Fruit fly (Drosophila melanogaster) whole organism, embryonic: Measurements from ENCODE around the gene CG10470.

Experiments
- Adf1 ChIP-seq: fragments of 200-800 bp; sonication (Bioruptor generic); IDR thresholded peaks from 2 replicates; pipeline ENCODE4 v1.3.6; 2022; ENCODE audit warnings: missing biosample characterization, missing genetic modification characterization
- B-H2 ChIP-seq: fragments of 200-800 bp; sonication (Bioruptor generic); optimal IDR thresholded peaks from 2 replicates; lab custom pipeline; 2018; ENCODE audit warnings: missing biosample characterization, mild to moderate bottlenecking, missing genetic modification characterization
- BEAF-32 ChIP-seq: fragments of 200-800 bp; sonication (Bioruptor generic); optimal IDR thresholded peaks from 3 replicates; lab custom pipeline; 2017; ENCODE audit warnings: missing biosample characterization, missing genetic modification characterization, mild to moderate bottlenecking, moderate library complexity, missing genetic modification reagents
- CG10267 ChIP-seq: fragments of 200-800 bp; sonication (Bioruptor generic); optimal IDR thresholded peaks from 2 replicates; lab custom pipeline; 2018; ENCODE audit warnings: missing biosample characterization, mild to moderate bottlenecking, missing genetic modification characterization, moderate library complexity
- CG10979 ChIP-seq: fragments of 200-800 bp; sonication (Bioruptor generic); optimal IDR thresholded peaks from 2 replicates; lab custom pipeline; 2018; ENCODE audit warnings: missing biosample characterization, mild to moderate bottlenecking, missing genetic modification characterization, moderate library complexity
- CG11696 ChIP-seq: fragments of 200-800 bp; sonication (Bioruptor generic); IDR thresholded peaks from 2 replicates; pipeline ENCODE4 v1.3.6; 2022; ENCODE audit warnings: missing biosample characterization, missing genetic modification characterization
- CG12155 ChIP-seq: fragments of 200-800 bp; sonication (Bioruptor generic); optimal IDR thresholded peaks from 3 replicates; lab custom pipeline; 2016; ENCODE audit warnings: missing biosample characterization, missing genetic modification characterization
- CG12391 ChIP-seq: fragments of 200-800 bp; sonication (Bioruptor generic); optimal IDR thresholded peaks from 3 replicates; lab custom pipeline; 2018; ENCODE audit warnings: missing biosample characterization, mild to moderate bottlenecking, missing genetic modification characterization, moderate library complexity
- CG12659 ChIP-seq: fragments of 200-800 bp; sonication (Bioruptor generic); optimal IDR thresholded peaks from 3 replicates; lab custom pipeline; 2017; ENCODE audit warnings: mild to moderate bottlenecking, missing biosample characterization, missing genetic modification reagents, missing genetic modification characterization
- CG17186 ChIP-seq: fragments of 200-800 bp; sonication (Bioruptor generic); optimal IDR thresholded peaks from 3 replicates; lab custom pipeline; 2017; ENCODE audit warnings: missing biosample characterization, missing genetic modification reagents, missing genetic modification characterization
- CG17829 ChIP-seq: fragments of 200-800 bp; optimal IDR thresholded peaks from 2 replicates; lab custom pipeline; 2019; ENCODE audit warnings: missing biosample characterization, mild to moderate bottlenecking, missing genetic modification characterization, moderate library complexity
- CG18262 ChIP-seq: fragments of 200-800 bp; optimal IDR thresholded peaks from 3 replicates; lab custom pipeline; 2019; ENCODE audit warnings: missing biosample characterization, mild to moderate bottlenecking, missing genetic modification characterization, moderate library complexity
- CG2116 ChIP-seq: fragments of 200-800 bp; sonication (Bioruptor generic); optimal IDR thresholded peaks from 3 replicates; lab custom pipeline; 2018; ENCODE audit warnings: missing biosample characterization, mild to moderate bottlenecking, missing genetic modification characterization
- CG30020 ChIP-seq: fragments of 200-800 bp; optimal IDR thresholded peaks from 2 replicates; lab custom pipeline; 2019; ENCODE audit warnings: missing biosample characterization, mild to moderate bottlenecking, missing genetic modification characterization, moderate library complexity
- CG32532 ChIP-seq: fragments of 200-800 bp; sonication (Bioruptor generic); IDR thresholded peaks from 2 replicates; pipeline ENCODE4 v1.3.6; 2022; ENCODE audit warnings: missing biosample characterization, missing genetic modification characterization
- CG33557 ChIP-seq: fragments of 200-800 bp; sonication (Bioruptor generic); optimal IDR thresholded peaks from 2 replicates; lab custom pipeline; 2019; ENCODE audit warnings: missing biosample characterization, mild to moderate bottlenecking, missing genetic modification characterization, moderate library complexity
- CG34422 ChIP-seq: fragments of 200-800 bp; sonication (Bioruptor generic); IDR thresholded peaks from 3 replicates; pipeline ENCODE4 v1.3.6; 2022; ENCODE audit warnings: missing biosample characterization, missing genetic modification characterization
- CG3847 ChIP-seq: fragments of 200-800 bp; sonication (Bioruptor generic); IDR thresholded peaks from 2 replicates; pipeline ENCODE4 v1.3.6; 2022; ENCODE audit warnings: missing biosample characterization, missing genetic modification characterization
- CG3995 ChIP-seq: fragments of 200-800 bp; sonication (Bioruptor generic); optimal IDR thresholded peaks from 3 replicates; lab custom pipeline; 2016; ENCODE audit warnings: missing biosample characterization, missing genetic modification characterization
- CG4360 ChIP-seq: fragments of 200-800 bp; sonication (Bioruptor generic); IDR thresholded peaks from 2 replicates; pipeline ENCODE4 v1.3.6; 2022; ENCODE audit warnings: missing biosample characterization, missing genetic modification characterization
- CG6175 ChIP-seq: fragments of 200-800 bp; sonication (Bioruptor generic); IDR thresholded peaks from 3 replicates; pipeline ENCODE4 v1.3.6; 2022; ENCODE audit warnings: missing biosample characterization, missing genetic modification characterization
- CG8765 ChIP-seq: fragments of 200-800 bp; sonication (Bioruptor generic); IDR thresholded peaks from 2 replicates; pipeline ENCODE4 v1.3.6; 2022; ENCODE audit warnings: missing biosample characterization, missing genetic modification characterization
- CG8924 ChIP-seq: fragments of 200-800 bp; optimal IDR thresholded peaks from 3 replicates; lab custom pipeline; 2019; ENCODE audit warnings: missing biosample characterization, mild to moderate bottlenecking, missing genetic modification characterization, moderate library complexity
- CG9797 ChIP-seq: fragments of 200-800 bp; sonication (Bioruptor generic); optimal IDR thresholded peaks from 3 replicates; lab custom pipeline; 2018; ENCODE audit warnings: missing biosample characterization, mild to moderate bottlenecking, missing genetic modification characterization
- Chrac-16 ChIP-seq: fragments of 200-800 bp; sonication (Bioruptor generic); optimal IDR thresholded peaks from 3 replicates; lab custom pipeline; 2016; ENCODE audit warnings: missing biosample characterization, missing genetic modification characterization
- CoRest ChIP-seq: fragments of 200-800 bp; sonication (Bioruptor generic); optimal IDR thresholded peaks from 3 replicates; lab custom pipeline; 2018; ENCODE audit warnings: missing biosample characterization, mild to moderate bottlenecking, missing genetic modification characterization, moderate library complexity
- CrebB ChIP-seq: fragments of 200-800 bp; sonication (Bioruptor generic); optimal IDR thresholded peaks from 3 replicates; lab custom pipeline; 2018; ENCODE audit warnings: missing biosample characterization, mild to moderate bottlenecking, missing genetic modification characterization
- Deaf1 ChIP-seq: fragments of 200-800 bp; optimal IDR thresholded peaks from 3 replicates; lab custom pipeline; 2019; ENCODE audit warnings: missing biosample characterization, mild to moderate bottlenecking, missing genetic modification characterization, moderate library complexity
- Dll ChIP-seq: fragments of 200-800 bp; sonication (Bioruptor generic); IDR thresholded peaks from 4 replicates; pipeline ENCODE4 v1.3.6; 2022; ENCODE audit warnings: missing biosample characterization, missing genetic modification characterization; ENCODE audit not compliant: partially characterized antibody
- E2f2 ChIP-seq: fragments of 200-800 bp; sonication (Bioruptor generic); IDR thresholded peaks from 2 replicates; pipeline ENCODE4 v1.3.6; 2022; ENCODE audit warnings: missing biosample characterization, missing genetic modification characterization
- Hand ChIP-seq: fragments of 200-800 bp; sonication (Bioruptor generic); optimal IDR thresholded peaks from 2 replicates; lab custom pipeline; 2017; ENCODE audit warnings: mild to moderate bottlenecking, missing biosample characterization, missing genetic modification reagents, missing genetic modification characterization
- MBD-R2 ChIP-seq: fragments of 200-800 bp; sonication (Bioruptor generic); IDR thresholded peaks from 2 replicates; pipeline ENCODE4 v1.3.6; 2022; ENCODE audit warnings: missing biosample characterization, missing genetic modification characterization
- MTF-1 ChIP-seq: fragments of 200-800 bp; sonication (Bioruptor generic); optimal IDR thresholded peaks from 2 replicates; lab custom pipeline; 2018; ENCODE audit warnings: missing biosample characterization, mild to moderate bottlenecking, missing genetic modification characterization, borderline replicate concordance
- Max ChIP-seq: fragments of 200-800 bp; sonication (Bioruptor generic); optimal IDR thresholded peaks from 2 replicates; lab custom pipeline; 2016; ENCODE audit warnings: missing biosample characterization, mild to moderate bottlenecking, missing genetic modification characterization
- Myb ChIP-seq: fragments of 200-800 bp; sonication (Bioruptor generic); optimal IDR thresholded peaks from 2 replicates; lab custom pipeline; 2016; ENCODE audit warnings: missing biosample characterization, missing genetic modification characterization
- Opbp ChIP-seq: fragments of 200-800 bp; sonication (Bioruptor generic); IDR thresholded peaks from 3 replicates; pipeline ENCODE4 v1.3.6; 2022; ENCODE audit warnings: missing biosample characterization, missing genetic modification characterization; ENCODE audit not compliant: partially characterized antibody
- ci ChIP-seq: fragments of 200-800 bp; sonication (Bioruptor generic); IDR thresholded peaks from 3 replicates; pipeline ENCODE4 v1.3.6; 2022; ENCODE audit warnings: missing biosample characterization, missing genetic modification characterization
- fd64A ChIP-seq: fragments of 200-800 bp; sonication (Bioruptor generic); optimal IDR thresholded peaks from 3 replicates; lab custom pipeline; 2018; ENCODE audit warnings: missing biosample characterization, mild to moderate bottlenecking, missing genetic modification characterization
- fru ChIP-seq: fragments of >200 bp; optimal IDR thresholded peaks from 2 replicates; lab custom pipeline; 2017
- grau ChIP-seq: fragments of 200-800 bp; optimal IDR thresholded peaks from 3 replicates; lab custom pipeline; 2019; ENCODE audit warnings: missing biosample characterization, mild to moderate bottlenecking, missing genetic modification characterization, moderate library complexity
- grn ChIP-seq: fragments of 200-800 bp; sonication (Bioruptor generic); optimal IDR thresholded peaks from 3 replicates; lab custom pipeline; 2017; ENCODE audit warnings: missing biosample characterization, missing genetic modification characterization
- hb ChIP-seq: fragments of 200-800 bp; sonication (Bioruptor generic); IDR thresholded peaks from 3 replicates; pipeline ENCODE4 v1.3.6; 2022; ENCODE audit warnings: missing biosample characterization, missing genetic modification characterization; ENCODE audit not compliant: partially characterized antibody
- klu ChIP-seq: fragments of 200-800 bp; sonication (Bioruptor generic); IDR thresholded peaks from 2 replicates; pipeline ENCODE4 v1.3.6; 2022; ENCODE audit warnings: missing biosample characterization, missing genetic modification characterization
- rib ChIP-seq: fragments of 200-800 bp; sonication (Bioruptor generic); IDR thresholded peaks from 2 replicates; pipeline ENCODE4 v1.3.6; 2022; ENCODE audit warnings: missing biosample characterization, missing genetic modification characterization
- row ChIP-seq: fragments of 200-800 bp; sonication (Bioruptor generic); IDR thresholded peaks from 3 replicates; pipeline ENCODE4 v1.3.6; 2022; ENCODE audit warnings: missing biosample characterization, missing genetic modification characterization
- sens ChIP-seq: fragments of 200-800 bp; sonication (Bioruptor generic); peaks from one replicate; lab custom pipeline; 2016; ENCODE audit warnings: missing biosample characterization, missing genetic modification characterization
- stwl ChIP-seq: fragments of 200-800 bp; sonication (Bioruptor generic); optimal IDR thresholded peaks from 3 replicates; lab custom pipeline; 2018; ENCODE audit warnings: missing biosample characterization, mild to moderate bottlenecking, missing genetic modification characterization, moderate library complexity
- trh ChIP-seq: fragments of 200-800 bp; sonication (Bioruptor generic); optimal IDR thresholded peaks from 2 replicates; lab custom pipeline; 2016; ENCODE audit warnings: missing biosample characterization, missing genetic modification characterization
- zen ChIP-seq: fragments of 200-800 bp; sonication (Bioruptor generic); optimal IDR thresholded peaks from 3 replicates; lab custom pipeline; 2018; ENCODE audit warnings: missing biosample characterization, mild to moderate bottlenecking, missing genetic modification characterization, moderate library complexity

The CG10470 gene

dm6 chr2L:19053860-19054515, 5.1 kb downstream of the CG10470 start, which contains the start of gene CG10492 (continued):
- peak; percentile 29 for TF ChIP-seq sens (GFP tag; lab: Kevin White, UChicago)
- peak; percentile 7 for TF ChIP-seq CG12391 (tag; lab: Kevin White, UChicago)
- TF ChIP-seq CG10267 (tag; lab: Kevin White, UChicago), result peak; percentile 66
- peak; percentile 94 for TF ChIP-seq E2f2 (GFP tag; lab: Robert Waterston, UW)
- TF ChIP-seq CG33557 (GFP tag; lab: Kevin White, UChicago), result no peak
- TF ChIP-seq CG3847 (GFP tag; lab: Robert Waterston, UW), result peak; percentile 52; the same call in 1 of the 2 replicates
- peak; percentile 25 for TF ChIP-seq MTF-1 (GFP tag; lab: Kevin White, UChicago)
- TF ChIP-seq grau (tag; lab: Kevin White, UChicago), result no peak
- TF ChIP-seq CG10979 (tag; lab: Kevin White, UChicago), result no peak
- peak; percentile 31 for TF ChIP-seq CG17186 (GFP tag; lab: Kevin White, UChicago)
- no peak for TF ChIP-seq fd64A (GFP tag; lab: Kevin White, UChicago)
- TF ChIP-seq CG2116 (GFP tag; lab: Kevin White, UChicago), result peak; percentile 63
- TF ChIP-seq CG17829, result peak; percentile 23
- TF ChIP-seq CG34422 (GFP tag; lab: Robert Waterston, UW), result peak; percentile 83
- TF ChIP-seq Adf1 (GFP tag; lab: Robert Waterston, UW), result peak; percentile 84
- no peak for TF ChIP-seq hb (GFP tag; lab: Robert Waterston, UW)
- TF ChIP-seq Dll, result 0 out of 4 replicates have a peak, but pooled peaks have one; percentile 39
- no peak for TF ChIP-seq grn (GFP tag; lab: Kevin White, UChicago)
- TF ChIP-seq fru, result peak; percentile 44
- peak; percentile 14 for TF ChIP-seq zen (tag; lab: Kevin White, UChicago)
- TF ChIP-seq CG12659 (GFP tag; lab: Kevin White, UChicago), result peak; percentile 68
- TF ChIP-seq rib, result peak; percentile 69; the same call in 1 of the 2 replicates
- TF ChIP-seq trh (GFP tag; lab: Kevin White, UChicago), result no peak
- no peak for TF ChIP-seq CG18262 (tag; lab: Kevin White, UChicago)
- TF ChIP-seq CG6175 (GFP tag; lab: Robert Waterston, UW), result peak; percentile 40; the same call in 1 of the 3 replicates
- no peak for TF ChIP-seq CG4360 (GFP tag; lab: Robert Waterston, UW)
- peak; percentile 32 for TF ChIP-seq Max (GFP tag; lab: Kevin White, UChicago)
- no peak for TF ChIP-seq CG8924 (tag; lab: Kevin White, UChicago)
- peak; percentile 19; the same call in 1 of the 2 replicates for TF ChIP-seq CG8765 (GFP tag; lab: Robert Waterston, UW)
- TF ChIP-seq CG30020 (tag; lab: Kevin White, UChicago), result peak; percentile 49
- peak; percentile 75 for TF ChIP-seq CG3995
- TF ChIP-seq Chrac-16 (GFP tag; lab: Kevin White, UChicago), result no peak
- TF ChIP-seq ci (GFP tag; lab: Robert Waterston, UW), result peak; percentile 49; the same call in 1 of the 3 replicates
- TF ChIP-seq MBD-R2 (GFP tag; lab: Robert Waterston, UW), result peak; percentile 54
- no peak for TF ChIP-seq CG11696 (GFP tag; lab: Robert Waterston, UW)
- TF ChIP-seq CrebB (tag; lab: Kevin White, UChicago), result peak; percentile 36
- TF ChIP-seq Deaf1 (tag; lab: Kevin White, UChicago), result peak; percentile 10
- TF ChIP-seq row (GFP tag; lab: Robert Waterston, UW), result peak; percentile 34; the same call in 2 of the 3 replicates
- peak; percentile 42 for TF ChIP-seq CoRest (tag; lab: Kevin White, UChicago)
- peak; percentile 100 for TF ChIP-seq CG12155 (GFP tag; lab: Kevin White, UChicago)
- peak; percentile 51; the same call in 1 of the 3 replicates for TF ChIP-seq Opbp (GFP tag; lab: Robert Waterston, UW)
- no peak for TF ChIP-seq Hand
- TF ChIP-seq CG9797 (GFP tag; lab: Kevin White, UChicago), result peak; percentile 92
- peak; percentile 34; the same call in 1 of the 2 replicates for TF ChIP-seq CG32532 (GFP tag; lab: Robert Waterston, UW)
- TF ChIP-seq klu (GFP tag; lab: Robert Waterston, UW), result peak; percentile 39; the same call in 1 of the 2 replicates
- TF ChIP-seq B-H2 (GFP tag; lab: Kevin White, UChicago), result no peak
- peak; percentile 53 for TF ChIP-seq Myb (GFP tag; lab: Kevin White, UChicago)
- peak; percentile 51 for TF ChIP-seq stwl (tag; lab: Kevin White, UChicago)
- TF ChIP-seq BEAF-32 (GFP tag; lab: Kevin White, UChicago), result peak; percentile 60
